Worm (Caenorhabditis elegans): ENCODE measurements around the gene hpo-40.

Gene hpo-40

ce11 chrV:10212627-10213026 lies at the start of gene hpo-40:
Gene hpo-40, plus strand, starts transcription at chrV:10212927.
- no peak for TF ChIP-seq lsy-2 (tag; optimal IDR thresholded peaks at IDR 0.05)
- TF ChIP-seq ceh-43 (GFP tag; optimal IDR thresholded peaks at IDR 0.05): no peak
- TF ChIP-seq ces-1 (GFP tag; optimal IDR thresholded peaks at IDR 0.05): no peak
- no peak for TF ChIP-seq lin-13 (tag; optimal IDR thresholded peaks at IDR 0.05)
- no peak for TF ChIP-seq nhr-12 (tag; optimal IDR thresholded peaks at IDR 0.05)
- no peak for TF ChIP-seq tbx-8 (GFP tag; optimal IDR thresholded peaks at IDR 0.05)
- no peak for TF ChIP-seq elt-1 (tag; optimal IDR thresholded peaks at IDR 0.05; ENCODE audit: borderline replicate concordance, insufficient read depth)
- TF ChIP-seq hlh-1 (tag; optimal IDR thresholded peaks at IDR 0.05): no peak
- no peak for TF ChIP-seq ham-2 (GFP tag; optimal IDR thresholded peaks at IDR 0.05)
- TF ChIP-seq nhr-237 (tag; optimal IDR thresholded peaks at IDR 0.05): no peak
- TF ChIP-seq drap-1 (GFP tag; optimal IDR thresholded peaks at IDR 0.05): no peak
- TF ChIP-seq nhr-2 (tag; optimal IDR thresholded peaks at IDR 0.05): no peak
- TF ChIP-seq sptf-1 (tag; optimal IDR thresholded peaks at IDR 0.05): no peak
- no peak for TF ChIP-seq snpc-4 (tag; optimal IDR thresholded peaks at IDR 0.05)
- no peak for TF ChIP-seq ceh-39 (tag; optimal IDR thresholded peaks at IDR 0.05)
- no peak for TF ChIP-seq flh-1 (GFP tag; optimal IDR thresholded peaks at IDR 0.05)
- TF ChIP-seq mep-1 (tag; optimal IDR thresholded peaks at IDR 0.05): no peak

ce11 chrV:10166368-10166767 lies 46.4 kb upstream of the hpo-40 start, which contains the start of gene C51E3.6:
Gene C51E3.6, minus strand, starts transcription at chrV:10166468.
- no peak for TF ChIP-seq mab-5 (tag; optimal IDR thresholded peaks at IDR 0.05)
- no peak for TF ChIP-seq ham-2 (GFP tag; optimal IDR thresholded peaks at IDR 0.05)

ce11 chrV:10168870-10169269 lies 43.9 kb upstream of the hpo-40 start:
- TF ChIP-seq nhr-2 (tag; optimal IDR thresholded peaks at IDR 0.05) (no peak), blmp-1 (tag; optimal IDR thresholded peaks at IDR 0.05) (no peak), nhr-28 (tag; optimal IDR thresholded peaks at IDR 0.05) (no peak), nhr-12 (tag; optimal IDR thresholded peaks at IDR 0.05) (no peak), ces-1 (GFP tag; optimal IDR thresholded peaks at IDR 0.05) (no peak), unc-62 (GFP tag; optimal IDR thresholded peaks at IDR 0.05) (no peak), ham-2 (GFP tag; optimal IDR thresholded peaks at IDR 0.05) (no peak), elt-1 (tag; optimal IDR thresholded peaks at IDR 0.05; ENCODE audit: borderline replicate concordance, insufficient read depth) (no peak), lsy-2 (tag; optimal IDR thresholded peaks at IDR 0.05) (no peak), lin-13 (tag; optimal IDR thresholded peaks at IDR 0.05) (no peak), mls-2 (tag; optimal IDR thresholded peaks at IDR 0.05) (no peak), unc-120 (tag; optimal IDR thresholded peaks at IDR 0.05; ENCODE audit: poor library complexity, severe bottlenecking) (no peak), cnd-1 (tag; optimal IDR thresholded peaks at IDR 0.05) (no peak), ceh-43 (GFP tag; optimal IDR thresholded peaks at IDR 0.05) (no peak), unc-39 (tag; optimal IDR thresholded peaks at IDR 0.05) (no peak)

ce11 chrV:10173653-10174052 lies 39.1 kb upstream of the hpo-40 start, which contains the start of gene egl-3:
Gene egl-3, minus strand, starts transcription at chrV:10173753.
- TF ChIP-seq unc-62 (GFP tag; optimal IDR thresholded peaks at IDR 0.05) (no peak), lin-32 (GFP tag; optimal IDR thresholded peaks at IDR 0.05) (no peak), elt-1 (tag; optimal IDR thresholded peaks at IDR 0.05; ENCODE audit: borderline replicate concordance, insufficient read depth) (no peak), ceh-83 (GFP tag; optimal IDR thresholded peaks at IDR 0.05) (no peak), nhr-28 (tag; optimal IDR thresholded peaks at IDR 0.05) (no peak), mls-2 (tag; optimal IDR thresholded peaks at IDR 0.05) (no peak), sptf-1 (tag; optimal IDR thresholded peaks at IDR 0.05) (no peak), nhr-237 (tag; optimal IDR thresholded peaks at IDR 0.05) (no peak), ham-2 (GFP tag; optimal IDR thresholded peaks at IDR 0.05) (no peak), elt-3 (tag; optimal IDR thresholded peaks at IDR 0.05) (no peak), lin-13 (tag; optimal IDR thresholded peaks at IDR 0.05) (no peak), flh-1 (GFP tag; optimal IDR thresholded peaks at IDR 0.05) (no peak), nhr-76 (tag; optimal IDR thresholded peaks at IDR 0.05) (no peak), ceh-39 (tag; optimal IDR thresholded peaks at IDR 0.05) (no peak), ces-1 (GFP tag; optimal IDR thresholded peaks at IDR 0.05) (no peak), ztf-11 (tag; optimal IDR thresholded peaks at IDR 0.05) (no peak), cnd-1 (tag; optimal IDR thresholded peaks at IDR 0.05) (no peak), lsy-2 (tag; optimal IDR thresholded peaks at IDR 0.05) (no peak), pha-4 (tag; optimal IDR thresholded peaks at IDR 0.05) (no peak)

- TF ChIP-seq mls-2 (tag; optimal IDR thresholded peaks at IDR 0.05): peak; percentile 69
- TF ChIP-seq unc-62 (GFP tag; optimal IDR thresholded peaks at IDR 0.05): peak; percentile 12
- TF ChIP-seq ces-1 (GFP tag; optimal IDR thresholded peaks at IDR 0.05): peak; percentile 90
- no peak for TF ChIP-seq nhr-2 (tag; optimal IDR thresholded peaks at IDR 0.05)
Observed at ce11 chrV:10174632-10175075, 38.1 kb upstream of the hpo-40 start.
